Worm (Caenorhabditis elegans) whole organism, young adult: ENCODE measurements around the gene mboa-4.

Experiments used
- C06A6.2 ChIP-seq: fragments of 200-800 bp; sonication (Bioruptor generic); conservative IDR thresholded peaks from 2 replicates; pipeline ENCODE4 v1.3.6; 2022; ENCODE audit warnings: missing genetic modification characterization, missing compliant biosample characterization
- F10E7.11 ChIP-seq: sonication (generic microtip); optimal IDR thresholded peaks from 2 replicates; lab custom pipeline; 2017; ENCODE audit warnings: mild to moderate bottlenecking, missing genetic modification characterization, moderate library complexity, missing compliant biosample characterization
- F23B12.7 ChIP-seq: sonication (generic microtip); optimal IDR thresholded peaks from 2 replicates; lab custom pipeline; 2017; ENCODE audit warnings: missing genetic modification characterization, mild to moderate bottlenecking, missing compliant biosample characterization, antibody characterized with exemption, moderate library complexity; ENCODE audit not compliant: insufficient read depth
- F33H1.4 ChIP-seq: fragments of 200-800 bp; sonication (Bioruptor generic); IDR thresholded peaks from 2 replicates; pipeline ENCODE4 v1.3.6; 2022; ENCODE audit warnings: missing genetic modification reagents, missing genetic modification characterization, missing compliant biosample characterization
- F39B2.1 ChIP-seq: fragments of 200-800 bp; sonication (Bioruptor generic); IDR thresholded peaks from 2 replicates; pipeline ENCODE4 v1.3.6; 2022; ENCODE audit warnings: missing genetic modification reagents, missing genetic modification characterization, missing compliant biosample characterization
- F57C9.4 ChIP-seq: sonication (generic microtip); optimal IDR thresholded peaks from 2 replicates; lab custom pipeline; 2017; ENCODE audit warnings: mild to moderate bottlenecking, missing genetic modification characterization, missing compliant biosample characterization
- T07F8.4 ChIP-seq: sonication (generic microtip); optimal IDR thresholded peaks from 2 replicates; lab custom pipeline; 2016; ENCODE audit warnings: mild to moderate bottlenecking, missing genetic modification characterization, moderate library complexity, missing compliant biosample characterization
- Y53G8AR.9 ChIP-seq: fragments of 200-800 bp; sonication (Bioruptor generic); conservative IDR thresholded peaks from 2 replicates; pipeline ENCODE4 v1.3.6; 2022; ENCODE audit warnings: missing genetic modification reagents, missing genetic modification characterization, missing compliant biosample characterization
- Y79H2A.3 ChIP-seq: fragments of 200-800 bp; sonication (Bioruptor generic); conservative IDR thresholded peaks from 2 replicates; pipeline ENCODE4 v1.3.6; 2022; ENCODE audit warnings: missing genetic modification reagents, missing genetic modification characterization, missing compliant biosample characterization
- ama-1 ChIP-seq, 3 experiments: fragments of 150-350 bp in 1 of 3; sonication (generic microtip) in 2 of 3; optimal IDR thresholded peaks; 2 replicates each; lab custom pipeline; 2014 to 2018; ENCODE audit warnings: missing biosample characterization in 2 of 3, missing genetic modification characterization in 2 of 3, missing genetic modification reagents in 2 of 3
- aptf-2 ChIP-seq: fragments of 200-800 bp; sonication (Bioruptor generic); conservative IDR thresholded peaks from 2 replicates; pipeline ENCODE4 v1.3.6; 2022; ENCODE audit warnings: missing genetic modification reagents, missing genetic modification characterization, missing compliant biosample characterization
- atf-7 ChIP-seq: sonication (generic microtip); optimal IDR thresholded peaks from 2 replicates; lab custom pipeline; 2017; ENCODE audit warnings: mild to moderate bottlenecking, missing genetic modification characterization, missing compliant biosample characterization
- attf-5 ChIP-seq: fragments of 200-800 bp; sonication (Bioruptor generic); optimal IDR thresholded peaks from 2 replicates; lab custom pipeline; 2018; ENCODE audit warnings: mild to moderate bottlenecking, missing genetic modification characterization, missing compliant biosample characterization
- bed-2 ChIP-seq: fragments of 200-800 bp; sonication (Bioruptor generic); IDR thresholded peaks from 2 replicates; pipeline ENCODE4 v1.3.6; 2022; ENCODE audit warnings: missing genetic modification reagents, missing genetic modification characterization, missing compliant biosample characterization
- cebp-1 ChIP-seq, 2 experiments: fragments of 200-800 bp in 1 of 2; sonication (Bioruptor generic) in 1 of 2; sonication (generic microtip) in 1 of 2; IDR thresholded peaks in 1 of 2; optimal IDR thresholded peaks in 1 of 2; 2 replicates each; pipeline versions ENCODE4 v1.3.6 to Lab custom; 2017 to 2022; ENCODE audit warnings: missing compliant biosample characterization in 2 of 2, missing genetic modification characterization in 2 of 2, mild to moderate bottlenecking in 1 of 2, missing genetic modification reagents in 1 of 2, moderate library complexity in 1 of 2
- cebp-2 ChIP-seq: fragments of 200-800 bp; sonication (Bioruptor generic); IDR thresholded peaks from 2 replicates; pipeline ENCODE4 v1.3.6; 2022; ENCODE audit warnings: missing genetic modification characterization, missing compliant biosample characterization
- ceh-100 ChIP-seq: fragments of 200-800 bp; sonication (Bioruptor generic); IDR thresholded peaks from 2 replicates; pipeline ENCODE4 v1.3.6; 2022; ENCODE audit warnings: missing genetic modification reagents, missing genetic modification characterization, missing compliant biosample characterization
- ceh-27 ChIP-seq: fragments of 200-800 bp; sonication (Bioruptor generic); optimal IDR thresholded peaks from 2 replicates; lab custom pipeline; 2018; ENCODE audit warnings: mild to moderate bottlenecking, missing genetic modification characterization, moderate library complexity, missing compliant biosample characterization
- ceh-40 ChIP-seq: fragments of 200-800 bp; sonication (Bioruptor generic); IDR thresholded peaks from 2 replicates; pipeline ENCODE4 v1.3.6; 2022; ENCODE audit warnings: missing genetic modification characterization, missing compliant biosample characterization
- ceh-79 ChIP-seq: sonication (generic microtip); optimal IDR thresholded peaks from 2 replicates; lab custom pipeline; 2017; ENCODE audit warnings: mild to moderate bottlenecking, missing genetic modification characterization, missing compliant biosample characterization
- chd-7 ChIP-seq: sonication (generic microtip); optimal IDR thresholded peaks from 2 replicates; lab custom pipeline; 2016; ENCODE audit warnings: mild to moderate bottlenecking, missing genetic modification characterization, moderate library complexity, missing compliant biosample characterization
- die-1 ChIP-seq: sonication (generic microtip); optimal IDR thresholded peaks from 2 replicates; lab custom pipeline; 2016; ENCODE audit warnings: missing genotype, mild to moderate bottlenecking, missing genetic modification characterization, missing compliant biosample characterization
- dpff-1 ChIP-seq: sonication (generic microtip); optimal IDR thresholded peaks from 2 replicates; lab custom pipeline; 2017; ENCODE audit warnings: mild to moderate bottlenecking, missing genetic modification characterization, missing compliant biosample characterization
- dpl-1 ChIP-seq: fragments of 150-350 bp; optimal IDR thresholded peaks from 2 replicates; lab custom pipeline; 2014; ENCODE audit warnings: missing biosample characterization, missing genetic modification reagents, missing genetic modification characterization
- egl-44 ChIP-seq: fragments of 200-800 bp; sonication (Bioruptor generic); IDR thresholded peaks from 2 replicates; pipeline ENCODE4 v1.3.6; 2022; ENCODE audit warnings: missing genetic modification reagents, missing genetic modification characterization, missing compliant biosample characterization
- egrh-3 ChIP-seq: fragments of 200-800 bp; sonication (Bioruptor generic); IDR thresholded peaks from 2 replicates; pipeline ENCODE4 v1.3.6; 2022; ENCODE audit warnings: missing genetic modification reagents, missing genetic modification characterization, missing compliant biosample characterization
- ets-4 ChIP-seq: fragments of 200-800 bp; sonication (Bioruptor generic); optimal IDR thresholded peaks from 2 replicates; lab custom pipeline; 2018; ENCODE audit warnings: mild to moderate bottlenecking, missing genetic modification characterization, missing compliant biosample characterization
- him-1 ChIP-seq: sonication (generic microtip); optimal IDR thresholded peaks from 2 replicates; lab custom pipeline; 2016; ENCODE audit warnings: missing genotype, missing genetic modification reagents, missing genetic modification characterization, missing compliant biosample characterization
- hlh-12 ChIP-seq: sonication (generic microtip); optimal IDR thresholded peaks from 2 replicates; lab custom pipeline; 2016; ENCODE audit warnings: missing genetic modification characterization, missing compliant biosample characterization
- hsf-1 ChIP-seq: fragments of 200-800 bp; sonication (Bioruptor generic); IDR thresholded peaks from 2 replicates; pipeline ENCODE4 v1.3.6; 2022; ENCODE audit warnings: missing genetic modification reagents, missing genetic modification characterization, missing compliant biosample characterization
- lir-1 ChIP-seq: fragments of 200-800 bp; sonication (Bioruptor generic); conservative IDR thresholded peaks from 2 replicates; pipeline ENCODE4 v1.3.6; 2022; ENCODE audit warnings: missing genetic modification reagents, missing genetic modification characterization, missing compliant biosample characterization
- lsl-1 ChIP-seq: fragments of 200-800 bp; sonication (Bioruptor generic); optimal IDR thresholded peaks from 2 replicates; lab custom pipeline; 2018; ENCODE audit warnings: mild to moderate bottlenecking, missing genetic modification characterization, moderate library complexity, missing compliant biosample characterization
- mes-4 ChIP-seq: sonication (generic microtip); optimal IDR thresholded peaks from 2 replicates; lab custom pipeline; 2016; ENCODE audit warnings: missing genotype, missing genetic modification characterization, missing compliant biosample characterization
- nhr-27 ChIP-seq: fragments of 200-800 bp; sonication (Bioruptor generic); optimal IDR thresholded peaks from 2 replicates; lab custom pipeline; 2018; ENCODE audit warnings: mild to moderate bottlenecking, missing genetic modification characterization, moderate library complexity, missing compliant biosample characterization
- nhr-80 ChIP-seq: sonication (generic microtip); optimal IDR thresholded peaks from 2 replicates; lab custom pipeline; 2016; ENCODE audit warnings: missing genetic modification characterization, missing compliant biosample characterization
- pbrm-1 ChIP-seq: fragments of 200-800 bp; sonication (Bioruptor generic); IDR thresholded peaks from 2 replicates; pipeline ENCODE4 v1.3.6; 2022; ENCODE audit warnings: missing genetic modification reagents, missing genetic modification characterization, missing compliant biosample characterization
- rec-8 ChIP-seq, 2 experiments: sonication (generic microtip); optimal IDR thresholded peaks; 2 replicates each; lab custom pipeline; 2016; ENCODE audit warnings: mild to moderate bottlenecking in 2 of 2, missing genetic modification characterization in 2 of 2, missing genetic modification reagents in 2 of 2, missing genotype in 2 of 2, missing biosample characterization in 1 of 2, missing compliant biosample characterization in 1 of 2, moderate library complexity in 1 of 2
- sdz-38 ChIP-seq: sonication (generic microtip); optimal IDR thresholded peaks from 2 replicates; lab custom pipeline; 2016; ENCODE audit warnings: missing genotype, missing genetic modification characterization, missing compliant biosample characterization
- sea-2 ChIP-seq: fragments of 200-800 bp; sonication (Bioruptor generic); IDR thresholded peaks from 2 replicates; pipeline ENCODE4 v1.3.6; 2022; ENCODE audit warnings: missing genetic modification characterization, missing compliant biosample characterization
- snpc-1.3 ChIP-seq: sonication (generic microtip); optimal IDR thresholded peaks from 2 replicates; lab custom pipeline; 2017; ENCODE audit warnings: missing genetic modification characterization, mild to moderate bottlenecking, missing compliant biosample characterization, antibody characterized with exemption, moderate library complexity, missing genotype, missing genetic modification reagents; ENCODE audit not compliant: insufficient read depth
- snpc-3.4 ChIP-seq: sonication (generic microtip); optimal IDR thresholded peaks from 2 replicates; lab custom pipeline; 2017; ENCODE audit warnings: missing genetic modification characterization, mild to moderate bottlenecking, missing compliant biosample characterization, antibody characterized with exemption, moderate library complexity, missing genotype, missing genetic modification reagents
- somi-1 ChIP-seq: fragments of 200-800 bp; sonication (Bioruptor generic); optimal IDR thresholded peaks from 2 replicates; lab custom pipeline; 2018; ENCODE audit warnings: mild to moderate bottlenecking, missing genetic modification characterization, missing compliant biosample characterization
- tbp1 ChIP-seq: fragments of 200-800 bp; sonication (Bioruptor generic); optimal IDR thresholded peaks from 2 replicates; lab custom pipeline; 2018; ENCODE audit warnings: mild to moderate bottlenecking, missing genetic modification characterization, missing compliant biosample characterization
- unc-130 ChIP-seq: sonication (generic microtip); optimal IDR thresholded peaks from 2 replicates; lab custom pipeline; 2016; ENCODE audit warnings: missing genetic modification reagents, missing genetic modification characterization, missing compliant biosample characterization
- xnd-1 ChIP-seq: sonication (generic microtip); optimal IDR thresholded peaks from 2 replicates; lab custom pipeline; 2016; ENCODE audit warnings: missing genotype, missing genetic modification reagents, missing genetic modification characterization, missing compliant biosample characterization
- ztf-18 ChIP-seq: sonication (generic microtip); optimal IDR thresholded peaks from 2 replicates; lab custom pipeline; 2016; ENCODE audit warnings: missing genotype, mild to moderate bottlenecking, missing genetic modification characterization, missing compliant biosample characterization
- ztf-25 ChIP-seq: fragments of 200-800 bp; sonication (Bioruptor generic); IDR thresholded peaks from 2 replicates; pipeline ENCODE4 v1.3.6; 2022; ENCODE audit warnings: missing genetic modification reagents, missing genetic modification characterization, missing compliant biosample characterization

The mboa-4 gene

DNA sequence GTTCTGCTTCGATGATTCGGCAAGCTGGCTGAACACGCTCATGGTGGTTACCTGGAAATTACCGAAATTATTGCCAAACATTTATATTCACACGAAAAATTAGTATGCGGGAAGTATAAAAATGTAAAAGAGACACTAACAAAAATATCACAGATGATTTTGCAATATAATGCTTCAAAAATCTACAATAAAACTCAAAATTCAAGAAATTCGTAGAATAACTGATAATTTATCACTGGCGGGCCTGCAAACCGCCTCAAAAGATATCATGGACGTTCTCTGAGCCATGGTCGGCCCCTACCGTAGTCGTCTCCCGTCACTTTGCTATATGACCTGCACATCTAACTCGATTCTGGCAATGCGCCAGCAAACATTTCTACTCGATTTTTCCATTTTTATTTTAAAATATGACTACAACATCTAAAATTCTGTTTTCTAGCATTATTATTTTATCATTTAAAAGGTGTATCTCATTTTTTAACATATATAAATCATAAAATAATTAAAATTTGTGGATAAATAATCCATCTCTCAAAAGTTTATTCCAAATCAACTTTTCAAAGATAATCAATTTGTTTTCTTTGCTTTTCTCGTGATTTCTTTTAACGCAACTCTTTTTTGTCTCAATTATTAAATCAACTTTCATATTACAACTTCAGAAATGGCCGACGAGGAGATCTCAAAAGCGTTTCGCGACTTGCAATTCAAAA is 10.2 kb downstream of the mboa-4 start, which contains the start of the genes F01G4.6 and pfd-1 (continued):
- TF ChIP-seq die-1 (tag; lab: Kevin White, UChicago) (no peak), ceh-79 (tag; lab: Kevin White, UChicago) (no peak), ztf-25 (no peak), sea-2 (GFP tag; lab: Robert Waterston, UW) (no peak), bed-2 (no peak), F33H1.4 (GFP tag; lab: Robert Waterston, UW) (peak; percentile 94), ets-4 (GFP tag; lab: Kevin White, UChicago) (no peak), ceh-27 (GFP tag; lab: Kevin White, UChicago) (peak; percentile 72), ceh-40 (GFP tag; lab: Robert Waterston, UW) (no peak), C06A6.2 (GFP tag; lab: Robert Waterston, UW) (peak; percentile 87), dpl-1 (GFP tag; lab: Kevin White, UChicago) (peak; percentile 43), tbp1 (GFP tag; lab: Kevin White, UChicago) (peak; percentile 69), F39B2.1 (GFP tag; lab: Robert Waterston, UW) (no peak), egrh-3 (GFP tag; lab: Robert Waterston, UW) (no peak), mes-4 (no peak), nhr-80 (tag; lab: Kevin White, UChicago) (peak; percentile 30), F57C9.4 (tag; lab: Kevin White, UChicago) (no peak), cebp-1 (GFP tag; IDR thresholded peaks at IDR 0.05; lab: Robert Waterston, UW) (no peak), cebp-1 (tag; optimal IDR thresholded peaks at IDR 0.05; lab: Kevin White, UChicago) (peak; percentile 82), chd-7 (tag; lab: Kevin White, UChicago) (peak; percentile 11), lsl-1 (GFP tag; lab: Kevin White, UChicago) (peak; percentile 80), nhr-27 (tag; lab: Kevin White, UChicago) (no peak), dpff-1 (tag; lab: Kevin White, UChicago) (no peak), egl-44 (no peak), ceh-100 (GFP tag; lab: Robert Waterston, UW) (peak; percentile 73), ztf-18 (tag; lab: Kevin White, UChicago) (peak; percentile 44), hsf-1 (GFP tag; lab: Robert Waterston, UW) (peak; percentile 86), aptf-2 (GFP tag; lab: Robert Waterston, UW) (no peak), sdz-38 (tag; lab: Kevin White, UChicago) (no peak), ama-1 (optimal IDR thresholded peaks at IDR 0.05; lab: Kevin White, UChicago) (no peak), ama-1 (GFP tag; optimal IDR thresholded peaks at IDR 0.05; lab: Kevin White, UChicago) (no peak), snpc-3.4 (tag; lab: Kevin White, UChicago) (peak; percentile 57), Y79H2A.3 (no peak), F23B12.7 (tag; lab: Kevin White, UChicago) (peak; percentile 73), xnd-1 (tag; lab: Kevin White, UChicago) (peak; percentile 42), atf-7 (tag; lab: Kevin White, UChicago) (peak; percentile 50), attf-5 (GFP tag; lab: Kevin White, UChicago) (peak; percentile 59), snpc-1.3 (tag; lab: Kevin White, UChicago) (peak; percentile 22), rec-8 (tag; optimal IDR thresholded peaks at IDR 0.05; lab: Kevin White, UChicago) (no peak), hlh-12 (tag; lab: Kevin White, UChicago) (no peak), Y53G8AR.9 (peak; percentile 85), T07F8.4 (tag; lab: Kevin White, UChicago) (no peak), cebp-2 (GFP tag; lab: Robert Waterston, UW) (no peak), unc-130 (GFP tag; lab: Kevin White, UChicago) (no peak), lir-1 (GFP tag; lab: Robert Waterston, UW) (peak; percentile 54), pbrm-1 (GFP tag; lab: Robert Waterston, UW) (peak; percentile 79), F10E7.11 (tag; lab: Kevin White, UChicago) (no peak), him-1 (tag; lab: Kevin White, UChicago) (no peak), somi-1 (GFP tag; lab: Kevin White, UChicago) (peak; percentile 1)
